Worm (Caenorhabditis elegans): Measurements from ENCODE around the gene rpb-9.
A peak's percentile ranks its signal among the peaks of the same experiment; 100 is the strongest.

ce11 chrV:8000929-8001513, 11.1 kb downstream of the rpb-9 start, which contains the start of gene Y97E10AR.1:
- peak; percentile 26 for TF ChIP-seq ZK185.1 (tag; optimal IDR thresholded peaks at IDR 0.05; ENCODE audit: poor library complexity, severe bottlenecking)
- TF ChIP-seq fkh-3 (tag; optimal IDR thresholded peaks at IDR 0.05) = no peak
- no peak; the same call in 1 of the 2 replicates for TF ChIP-seq dox-1 (GFP tag; IDR thresholded peaks at IDR 0.05)
- TF ChIP-seq bed-2 (GFP tag; IDR thresholded peaks at IDR 0.05) = no peak
- TF ChIP-seq unc-130 (GFP tag; optimal IDR thresholded peaks at IDR 0.05) = no peak
- no peak for TF ChIP-seq ama-1 (optimal IDR thresholded peaks at IDR 0.05)
- TF ChIP-seq ama-1 (GFP tag; optimal IDR thresholded peaks at IDR 0.05) = no peak
- TF ChIP-seq F49E8.2 (tag; optimal IDR thresholded peaks at IDR 0.05; ENCODE audit: insufficient read depth) = no peak

All from whole organism, young adult.